Worm (Caenorhabditis elegans) whole organism, late embryonic: ENCODE data around the gene pch-2.

ENCODE experiments used
- C08G9.2 ChIP-seq: sonication (generic microtip); optimal IDR thresholded peaks from 2 replicates; lab custom pipeline; 2016; ENCODE audit warnings: mild to moderate bottlenecking, missing genetic modification characterization, moderate library complexity, missing compliant biosample characterization
- C38D4.7 ChIP-seq: fragments of 200-800 bp; sonication (Bioruptor generic); optimal IDR thresholded peaks from 2 replicates; lab custom pipeline; 2018; ENCODE audit warnings: mild to moderate bottlenecking, missing genetic modification characterization, moderate library complexity, missing compliant biosample characterization
- F13H6.1 ChIP-seq: sonication (generic microtip); optimal IDR thresholded peaks from 2 replicates; lab custom pipeline; 2016; ENCODE audit warnings: missing genetic modification characterization, missing compliant biosample characterization
- K09A11.1 ChIP-seq: sonication (generic microtip); optimal IDR thresholded peaks from 2 replicates; lab custom pipeline; 2017; ENCODE audit warnings: antibody characterized with exemption, mild to moderate bottlenecking, missing genetic modification characterization, missing compliant biosample characterization; ENCODE audit not compliant: insufficient read depth
- T23F11.4 ChIP-seq: fragments of 200-800 bp; sonication (Bioruptor generic); optimal IDR thresholded peaks from 2 replicates; lab custom pipeline; 2018; ENCODE audit warnings: mild to moderate bottlenecking, missing genetic modification characterization, missing compliant biosample characterization
- Y22D7AL.16 ChIP-seq: sonication (generic microtip); optimal IDR thresholded peaks from 2 replicates; lab custom pipeline; 2016; ENCODE audit warnings: missing genetic modification characterization, missing compliant biosample characterization
- ceh-14 ChIP-seq: sonication (generic microtip); optimal IDR thresholded peaks from 2 replicates; lab custom pipeline; 2016; ENCODE audit warnings: missing genotype, missing genetic modification characterization, missing compliant biosample characterization
- ceh-18 ChIP-seq: sonication (generic microtip); optimal IDR thresholded peaks from 2 replicates; lab custom pipeline; 2016; ENCODE audit warnings: missing genetic modification characterization, missing compliant biosample characterization
- ceh-19 ChIP-seq: fragments of 200-800 bp; sonication (Bioruptor generic); optimal IDR thresholded peaks from 2 replicates; lab custom pipeline; 2018; ENCODE audit warnings: mild to moderate bottlenecking, missing genetic modification characterization, missing compliant biosample characterization
- ceh-2 ChIP-seq: sonication (generic microtip); optimal IDR thresholded peaks from 2 replicates; lab custom pipeline; 2016; ENCODE audit warnings: missing genotype, missing genetic modification characterization, missing compliant biosample characterization
- ceh-30 ChIP-seq: fragments of 150-350 bp; optimal IDR thresholded peaks from 2 replicates; lab custom pipeline; 2014; ENCODE audit warnings: missing biosample characterization, missing genetic modification characterization
- ceh-31 ChIP-seq: sonication (generic microtip); optimal IDR thresholded peaks from 2 replicates; lab custom pipeline; 2016; ENCODE audit warnings: missing genetic modification characterization, missing compliant biosample characterization
- ceh-34 ChIP-seq: sonication (generic microtip); optimal IDR thresholded peaks from 2 replicates; lab custom pipeline; 2016; ENCODE audit warnings: mild to moderate bottlenecking, missing genetic modification characterization, missing compliant biosample characterization
- ceh-45 ChIP-seq: fragments of 200-800 bp; sonication (Bioruptor generic); IDR thresholded peaks from 2 replicates; pipeline ENCODE4 v1.3.6; 2022; ENCODE audit warnings: missing genetic modification reagents, missing genetic modification characterization, missing compliant biosample characterization
- ceh-48 ChIP-seq: sonication (generic microtip); optimal IDR thresholded peaks from 2 replicates; lab custom pipeline; 2016; ENCODE audit warnings: missing genetic modification characterization, inconsistent platforms, missing compliant biosample characterization
- ceh-6 ChIP-seq: fragments of 200-800 bp; sonication (Bioruptor generic); optimal IDR thresholded peaks from 2 replicates; lab custom pipeline; 2018; ENCODE audit warnings: mild to moderate bottlenecking, missing genetic modification characterization, missing compliant biosample characterization
- che-1 ChIP-seq: sonication (generic microtip); optimal IDR thresholded peaks from 2 replicates; lab custom pipeline; 2016; ENCODE audit warnings: mild to moderate bottlenecking, missing genetic modification characterization, missing compliant biosample characterization
- dmd-4 ChIP-seq: sonication (generic microtip); optimal IDR thresholded peaks from 2 replicates; lab custom pipeline; 2016; ENCODE audit warnings: borderline replicate concordance, missing genetic modification characterization, missing compliant biosample characterization
- dve-1 ChIP-seq: sonication (generic microtip); optimal IDR thresholded peaks from 2 replicates; lab custom pipeline; 2017; ENCODE audit warnings: antibody characterized with exemption, mild to moderate bottlenecking, missing genetic modification characterization, missing compliant biosample characterization
- elt-2 ChIP-seq: sonication (generic microtip); optimal IDR thresholded peaks from 2 replicates; lab custom pipeline; 2016; ENCODE audit warnings: missing genetic modification reagents, missing genetic modification characterization, missing compliant biosample characterization
- elt-4 ChIP-seq: sonication (generic microtip); optimal IDR thresholded peaks from 2 replicates; lab custom pipeline; 2016; ENCODE audit warnings: missing genetic modification characterization, missing compliant biosample characterization
- ets-4 ChIP-seq: sonication (generic microtip); optimal IDR thresholded peaks from 2 replicates; lab custom pipeline; 2016; ENCODE audit warnings: missing genetic modification characterization, missing compliant biosample characterization
- fax-1 ChIP-seq: sonication (generic microtip); optimal IDR thresholded peaks from 2 replicates; lab custom pipeline; 2016; ENCODE audit warnings: missing genotype, missing genetic modification characterization, missing compliant biosample characterization
- fkh-10 ChIP-seq: fragments of 150-350 bp; optimal IDR thresholded peaks from 2 replicates; lab custom pipeline; 2014; ENCODE audit warnings: missing biosample characterization, missing genetic modification reagents, missing genetic modification characterization
- gmeb-2 ChIP-seq: sonication (generic microtip); optimal IDR thresholded peaks from 2 replicates; lab custom pipeline; 2016; ENCODE audit warnings: missing genetic modification characterization, inconsistent platforms, missing compliant biosample characterization
- hlh-13 ChIP-seq: fragments of 200-800 bp; sonication (Bioruptor generic); optimal IDR thresholded peaks from 2 replicates; lab custom pipeline; 2018; ENCODE audit warnings: mild to moderate bottlenecking, missing genetic modification characterization, missing compliant biosample characterization
- hlh-30 ChIP-seq: sonication (generic microtip); optimal IDR thresholded peaks from 2 replicates; lab custom pipeline; 2017; ENCODE audit warnings: antibody characterized with exemption, missing genetic modification characterization, missing compliant biosample characterization; ENCODE audit not compliant: insufficient read depth
- hlh-6 ChIP-seq: sonication (generic microtip); optimal IDR thresholded peaks from 2 replicates; lab custom pipeline; 2016; ENCODE audit warnings: missing genotype, missing genetic modification characterization, missing compliant biosample characterization
- hlh-8 ChIP-seq: sonication (generic microtip); optimal IDR thresholded peaks from 2 replicates; lab custom pipeline; 2016; ENCODE audit warnings: missing genotype, missing genetic modification characterization, missing compliant biosample characterization
- lin-11 ChIP-seq: fragments of 200-800 bp; sonication (Bioruptor generic); optimal IDR thresholded peaks from 2 replicates; lab custom pipeline; 2018; ENCODE audit warnings: mild to moderate bottlenecking, missing genetic modification characterization, missing compliant biosample characterization
- madf-2 ChIP-seq: sonication (generic microtip); optimal IDR thresholded peaks from 2 replicates; lab custom pipeline; 2017; ENCODE audit warnings: missing genetic modification characterization, missing compliant biosample characterization
- mec-3 ChIP-seq: sonication (generic microtip); optimal IDR thresholded peaks from 2 replicates; lab custom pipeline; 2016; ENCODE audit warnings: borderline replicate concordance, missing genetic modification characterization, missing compliant biosample characterization
- nfya-1 ChIP-seq: sonication (generic microtip); optimal IDR thresholded peaks from 2 replicates; lab custom pipeline; 2017; ENCODE audit warnings: missing genetic modification characterization, mild to moderate bottlenecking, missing compliant biosample characterization, antibody characterized with exemption, moderate library complexity
- pax-1 ChIP-seq: fragments of 150-350 bp; optimal IDR thresholded peaks from 2 replicates; lab custom pipeline; 2014; ENCODE audit warnings: missing biosample characterization, missing genetic modification characterization
- pros-1 ChIP-seq: fragments of 150-350 bp; optimal IDR thresholded peaks from 2 replicates; lab custom pipeline; 2014; ENCODE audit warnings: missing biosample characterization, missing genetic modification reagents, missing genetic modification characterization
- ref-2 ChIP-seq: sonication (generic microtip); optimal IDR thresholded peaks from 2 replicates; lab custom pipeline; 2016; ENCODE audit warnings: missing genetic modification characterization, missing compliant biosample characterization
- rnt-1 ChIP-seq: sonication (generic microtip); optimal IDR thresholded peaks from 2 replicates; lab custom pipeline; 2016; ENCODE audit warnings: missing genetic modification characterization, missing compliant biosample characterization
- sdc-2 ChIP-seq: sonication (generic microtip); optimal IDR thresholded peaks from 2 replicates; lab custom pipeline; 2016; ENCODE audit warnings: missing genotype, missing genetic modification characterization, missing compliant biosample characterization
- tbx-2 ChIP-seq: sonication (generic microtip); optimal IDR thresholded peaks from 2 replicates; lab custom pipeline; 2016; ENCODE audit warnings: missing genetic modification characterization, missing compliant biosample characterization
- ttx-3 ChIP-seq: sonication (generic microtip); optimal IDR thresholded peaks from 2 replicates; lab custom pipeline; 2016; ENCODE audit warnings: missing genetic modification reagents, missing genetic modification characterization, missing compliant biosample characterization
- unc-42 ChIP-seq: sonication (generic microtip); optimal IDR thresholded peaks from 2 replicates; lab custom pipeline; 2016; ENCODE audit warnings: missing genotype, missing genetic modification characterization, missing compliant biosample characterization
- unc-55 ChIP-seq: sonication (generic microtip); optimal IDR thresholded peaks from 2 replicates; lab custom pipeline; 2017; ENCODE audit warnings: missing biosample characterization, missing genetic modification reagents, missing genetic modification characterization
- unc-86 ChIP-seq: sonication (generic microtip); optimal IDR thresholded peaks from 2 replicates; lab custom pipeline; 2016; ENCODE audit warnings: missing genetic modification characterization, missing compliant biosample characterization
- ztf-16 ChIP-seq: sonication (generic microtip); optimal IDR thresholded peaks from 2 replicates; lab custom pipeline; 2017; ENCODE audit warnings: missing genetic modification characterization, missing compliant biosample characterization

The pch-2 gene

ce11 chrII:8180281-8180680 lies 22.1 kb downstream of the pch-2 start, which contains the start of gene T05C12.4:
T05C12.4 (minus strand) TSS chrII:8180381.
- no peak for TF ChIP-seq gmeb-2 (tag; lab: Kevin White, UChicago)
- no peak for TF ChIP-seq sdc-2 (tag; lab: Kevin White, UChicago)
- no peak for TF ChIP-seq ztf-16 (tag; lab: Kevin White, UChicago)
- TF ChIP-seq ceh-14 (tag; lab: Kevin White, UChicago): no peak
- TF ChIP-seq ttx-3 (tag; lab: Kevin White, UChicago): no peak
- no peak for TF ChIP-seq ref-2 (tag; lab: Kevin White, UChicago)

ce11 chrII:8181437-8181836 lies 23.3 kb downstream of the pch-2 start, which contains the start of gene dylt-3:
dylt-3 (plus strand) TSS chrII:8181737.
- TF ChIP-seq che-1 (tag; lab: Kevin White, UChicago) (no peak), lin-11 (no peak), tbx-2 (no peak), F13H6.1 (tag; lab: Kevin White, UChicago) (no peak), ceh-31 (tag; lab: Kevin White, UChicago) (no peak), gmeb-2 (tag; lab: Kevin White, UChicago) (no peak), K09A11.1 (no peak), C38D4.7 (GFP tag; lab: Kevin White, UChicago) (no peak), sdc-2 (tag; lab: Kevin White, UChicago) (no peak), dmd-4 (tag; lab: Kevin White, UChicago) (no peak), elt-4 (no peak), unc-42 (tag; lab: Kevin White, UChicago) (no peak), fkh-10 (GFP tag; lab: Kevin White, UChicago) (no peak), pros-1 (tag; lab: Kevin White, UChicago) (no peak)

- TF ChIP-seq elt-2 (tag; lab: Kevin White, UChicago) (peak; percentile 59), hlh-30 (peak; percentile 2), ceh-45 (no peak), madf-2 (tag; lab: Kevin White, UChicago) (no peak), unc-42 (tag; lab: Kevin White, UChicago) (peak; percentile 84), K09A11.1 (peak; percentile 0), nfya-1 (peak; percentile 94), hlh-13 (no peak), ets-4 (peak; percentile 12), pax-1 (tag; lab: Kevin White, UChicago) (peak; percentile 82), T23F11.4 (GFP tag; lab: Kevin White, UChicago) (no peak), ceh-2 (tag; lab: Kevin White, UChicago) (no peak), mec-3 (tag; lab: Kevin White, UChicago) (no peak), F13H6.1 (tag; lab: Kevin White, UChicago) (peak; percentile 5), unc-86 (tag; lab: Kevin White, UChicago) (peak; percentile 66), hlh-6 (tag; lab: Kevin White, UChicago) (no peak), rnt-1 (tag; lab: Kevin White, UChicago) (peak; percentile 69), ceh-6 (GFP tag; lab: Kevin White, UChicago) (no peak), ceh-48 (tag; lab: Kevin White, UChicago) (peak; percentile 24), ceh-19 (GFP tag; lab: Kevin White, UChicago) (peak; percentile 35), ceh-34 (tag; lab: Kevin White, UChicago) (peak; percentile 69), ceh-30 (tag; lab: Kevin White, UChicago) (no peak), ref-2 (tag; lab: Kevin White, UChicago) (peak; percentile 70), ceh-18 (tag; lab: Kevin White, UChicago) (peak; percentile 92), C08G9.2 (no peak), ceh-31 (tag; lab: Kevin White, UChicago) (peak; percentile 68), Y22D7AL.16 (tag; lab: Kevin White, UChicago) (peak; percentile 28), unc-55 (GFP tag; lab: Kevin White, UChicago) (peak; percentile 86), fkh-10 (GFP tag; lab: Kevin White, UChicago) (no peak), fax-1 (tag; lab: Kevin White, UChicago) (peak; percentile 31), tbx-2 (peak; percentile 69), dve-1 (peak; percentile 33), ceh-14 (tag; lab: Kevin White, UChicago) (peak; percentile 80), hlh-8 (peak; percentile 60)
Observed at ce11 chrII:8185016-8185493, 26.9 kb downstream of the pch-2 start, which contains the start of the genes mig-5 and cct-1. mig-5 (minus strand) TSS chrII:8185023. cct-1 (plus strand) TSS chrII:8185443.
